Worm (Caenorhabditis elegans) whole organism, young adult: ENCODE measurements around the gene lgc-48.

Experiments
- C06A6.2 ChIP-seq: fragments of 200-800 bp; sonication (Bioruptor generic); conservative IDR thresholded peaks from 2 replicates; pipeline ENCODE4 v1.3.6; 2022; ENCODE audit warnings: missing genetic modification characterization, missing compliant biosample characterization
- F33H1.4 ChIP-seq: fragments of 200-800 bp; sonication (Bioruptor generic); IDR thresholded peaks from 2 replicates; pipeline ENCODE4 v1.3.6; 2022; ENCODE audit warnings: missing genetic modification reagents, missing genetic modification characterization, missing compliant biosample characterization
- F57A8.1 ChIP-seq: fragments of 200-800 bp; sonication (Bioruptor generic); optimal IDR thresholded peaks from 2 replicates; lab custom pipeline; 2018; ENCODE audit warnings: mild to moderate bottlenecking, missing genetic modification characterization, moderate library complexity, missing compliant biosample characterization
- Y53F4B.3 ChIP-seq: fragments of 200-800 bp; sonication (Bioruptor generic); IDR thresholded peaks from 2 replicates; pipeline ENCODE4 v1.3.6; 2022; ENCODE audit warnings: missing genetic modification reagents, missing genetic modification characterization, missing compliant biosample characterization
- Y79H2A.3 ChIP-seq: fragments of 200-800 bp; sonication (Bioruptor generic); conservative IDR thresholded peaks from 2 replicates; pipeline ENCODE4 v1.3.6; 2022; ENCODE audit warnings: missing genetic modification reagents, missing genetic modification characterization, missing compliant biosample characterization
- gei-17 ChIP-seq: fragments of 200-800 bp; sonication (Bioruptor generic); optimal IDR thresholded peaks from 2 replicates; lab custom pipeline; 2018; ENCODE audit warnings: mild to moderate bottlenecking, missing genetic modification characterization, missing compliant biosample characterization
- lir-1 ChIP-seq: fragments of 200-800 bp; sonication (Bioruptor generic); conservative IDR thresholded peaks from 2 replicates; pipeline ENCODE4 v1.3.6; 2022; ENCODE audit warnings: missing genetic modification reagents, missing genetic modification characterization, missing compliant biosample characterization
- sea-2 ChIP-seq: fragments of 200-800 bp; sonication (Bioruptor generic); IDR thresholded peaks from 2 replicates; pipeline ENCODE4 v1.3.6; 2022; ENCODE audit warnings: missing genetic modification characterization, missing compliant biosample characterization
- unc-62 ChIP-seq: fragments of 150-350 bp; optimal IDR thresholded peaks from 2 replicates; lab custom pipeline; 2014; ENCODE audit warnings: missing biosample characterization, missing genetic modification reagents, missing genetic modification characterization
- ztf-6 ChIP-seq: fragments of 200-800 bp; sonication (Bioruptor generic); IDR thresholded peaks from 2 replicates; pipeline ENCODE4 v1.3.6; 2022; ENCODE audit warnings: missing genetic modification reagents, missing genetic modification characterization, missing compliant biosample characterization

DNA sequence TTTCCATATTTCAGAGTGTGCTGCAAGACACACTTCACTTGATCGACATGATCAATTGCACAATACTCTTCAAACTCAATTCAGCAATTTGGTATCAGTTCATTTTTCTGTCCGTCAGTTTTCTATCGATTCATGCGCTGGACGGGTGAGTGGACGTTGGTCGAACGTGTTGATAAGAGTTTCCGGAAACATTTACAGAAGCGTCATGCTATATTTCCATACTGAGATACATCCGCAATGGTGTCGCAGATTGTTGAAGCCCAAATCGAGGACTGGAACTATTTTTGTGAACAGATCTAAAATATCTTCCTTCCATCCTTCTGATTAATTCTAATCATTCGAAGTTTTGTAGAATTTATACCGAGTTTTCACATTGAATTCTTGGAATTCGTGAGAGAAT is 29.6 kb downstream of the lgc-48 start:
- TF ChIP-seq sea-2 (GFP tag; lab: Robert Waterston, UW): no peak
- TF ChIP-seq F33H1.4 (GFP tag; lab: Robert Waterston, UW): no peak
- no peak for TF ChIP-seq unc-62 (GFP tag; lab: Kevin White, UChicago)
- TF ChIP-seq C06A6.2 (GFP tag; lab: Robert Waterston, UW): 0 out of 2 replicates have a peak, but pooled peaks have one; percentile 25
- no peak for TF ChIP-seq Y79H2A.3 (GFP tag; lab: Robert Waterston, UW)
- no peak for TF ChIP-seq lir-1 (GFP tag; lab: Robert Waterston, UW)
- no peak for TF ChIP-seq ztf-6
- TF ChIP-seq Y53F4B.3: no peak
- TF ChIP-seq gei-17 (GFP tag; lab: Kevin White, UChicago): no peak
- TF ChIP-seq F57A8.1 (GFP tag; lab: Kevin White, UChicago): no peak
